Worm (Caenorhabditis elegans): Measurements from ENCODE around the gene srd-35.

- peak in 1 of 2 experiments; percentile 90 for TF ChIP-seq lsy-2 (tag; optimal IDR thresholded peaks at IDR 0.05)
- TF ChIP-seq lin-13 (GFP tag; optimal IDR thresholded peaks at IDR 0.05): no peak
- no peak for TF ChIP-seq R02D3.7 (tag; optimal IDR thresholded peaks at IDR 0.05)
- no peak for TF ChIP-seq jun-1 (tag; optimal IDR thresholded peaks at IDR 0.05)
- no peak for TF ChIP-seq D1046.2 (GFP tag; IDR thresholded peaks at IDR 0.05)
- TF ChIP-seq nhr-11 (tag; optimal IDR thresholded peaks at IDR 0.05): no peak
- TF ChIP-seq ZK546.5 (tag; optimal IDR thresholded peaks at IDR 0.05): no peak
- TF ChIP-seq ces-1 (GFP tag; optimal IDR thresholded peaks at IDR 0.05): no peak
- no peak for TF ChIP-seq nhr-10 (tag; optimal IDR thresholded peaks at IDR 0.05)
- TF ChIP-seq nhr-41 (GFP tag; IDR thresholded peaks at IDR 0.05): no peak
Observed at ce11 chrV:12970575-12971160, 6.5 kb downstream of the srd-35 start, which contains the start of gene pnn-1.

Measured in whole organism, L4 larva.